Fruit fly (Drosophila melanogaster) Kc167 (cell line): ENCODE measurements around the gene Eig71Eb.

Experiments used
- Myc ChIP-seq: fragments of >200 bp; optimal IDR thresholded peaks from 2 replicates; lab custom pipeline; 2017; ENCODE audit warnings: missing external identifiers
- Sin3A ChIP-seq: fragments of >200 bp; optimal IDR thresholded peaks from 2 replicates; lab custom pipeline; 2018; ENCODE audit warnings: missing external identifiers
- h ChIP-seq: fragments of >200 bp; optimal IDR thresholded peaks from 3 replicates; lab custom pipeline; 2018; ENCODE audit warnings: missing external identifiers
- insv ChIP-seq: fragments of >200 bp; optimal IDR thresholded peaks from 3 replicates; lab custom pipeline; 2018; ENCODE audit warnings: missing external identifiers
- psq ChIP-seq: fragments of >200 bp; optimal IDR thresholded peaks from 2 replicates; lab custom pipeline; 2017; ENCODE audit warnings: missing external identifiers
- ttk ChIP-seq: sonication (Bioruptor generic); optimal IDR thresholded peaks from 2 replicates; lab custom pipeline; 2017; ENCODE audit warnings: missing external identifiers

dm6 chr3L:15638524-15638923 lies 11.2 kb upstream of the Eig71Eb start:
- TF ChIP-seq psq (lab: Kevin White, UChicago) (no peak), Sin3A (no peak), Myc (lab: Kevin White, UChicago) (no peak), h (lab: Kevin White, UChicago) (no peak), insv (lab: Kevin White, UChicago) (no peak), ttk (lab: Kevin White, UChicago) (no peak)
